Fruit fly (Drosophila melanogaster): ENCODE measurements around the gene pasi1.

The pasi1 gene

dm6 chr3R:17763088-17763487 is 31.8 kb upstream of the pasi1 start, which contains the start of gene TyrR:
TyrR (minus strand) TSS chr3R:17763188.
- peak; percentile 24 for TF ChIP-seq Med (GFP tag)

dm6 chr3R:17773893-17774292 is 21.0 kb upstream of the pasi1 start:
- TF ChIP-seq sna (GFP tag; IDR thresholded peaks at IDR 0.05; ENCODE audit: partially characterized antibody): no peak
- peak; percentile 64 for TF ChIP-seq Hr39 (optimal IDR thresholded peaks at IDR 0.05)
- TF ChIP-seq CG12391 (tag; optimal IDR thresholded peaks at IDR 0.05): no peak
- TF ChIP-seq CG15073 (GFP tag; optimal IDR thresholded peaks at IDR 0.05): no peak
- 0 out of 3 replicates have a peak, but pooled peaks have one; percentile 11 for TF ChIP-seq sr (GFP tag; IDR thresholded peaks at IDR 0.05)
- TF ChIP-seq HLHmδ (GFP tag; optimal IDR thresholded peaks at IDR 0.05): no peak

DNA sequence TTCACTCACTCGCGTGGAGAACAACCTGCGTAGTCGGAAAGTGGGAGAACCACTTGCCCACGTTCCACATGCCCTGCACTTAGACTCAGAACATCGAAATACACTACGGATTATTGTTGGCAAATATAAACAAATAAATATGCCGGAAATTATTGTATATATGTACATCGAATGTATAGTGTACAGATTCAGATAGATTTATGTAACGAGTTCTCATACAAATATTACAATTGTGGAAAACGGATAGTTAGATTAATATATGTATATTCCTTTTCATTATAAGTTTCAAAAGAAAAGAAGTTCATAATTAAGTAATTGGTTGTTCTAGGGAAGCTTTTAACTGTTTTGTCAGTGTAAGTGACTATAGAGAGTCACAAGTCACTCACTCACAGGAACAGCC is 20.3 kb upstream of the pasi1 start:
- TF ChIP-seq TFAM (GFP tag; optimal IDR thresholded peaks at IDR 0.05): no peak

- TF ChIP-seq sisA (GFP tag; IDR thresholded peaks at IDR 0.05) (no peak), crol (GFP tag; IDR thresholded peaks at IDR 0.05) (peak; percentile 64), Bgb (GFP tag; IDR thresholded peaks at IDR 0.05; ENCODE audit: partially characterized antibody) (peak; percentile 20; the same call in 1 of the 2 replicates), ewg (GFP tag; optimal IDR thresholded peaks at IDR 0.05) (peak; percentile 25), CG34422 (GFP tag; IDR thresholded peaks at IDR 0.05) (0 out of 3 replicates have a peak, but pooled peaks have one; percentile 12), Deaf1 (tag; optimal IDR thresholded peaks at IDR 0.05) (no peak), Sox102F (GFP tag; optimal IDR thresholded peaks at IDR 0.05) (no peak), CG32767 (GFP tag; IDR thresholded peaks at IDR 0.05) (peak; percentile 50; the same call in 1 of the 2 replicates), Meics (GFP tag; optimal IDR thresholded peaks at IDR 0.05) (no peak), pfk (GFP tag; optimal IDR thresholded peaks at IDR 0.05) (peak; percentile 64), MBD-R2 (GFP tag; IDR thresholded peaks at IDR 0.05) (peak; percentile 20; the same call in 1 of the 2 replicates), pzg (GFP tag; optimal IDR thresholded peaks at IDR 0.05) (no peak), CG8765 (GFP tag; IDR thresholded peaks at IDR 0.05) (no peak), ranshi (GFP tag; IDR thresholded peaks at IDR 0.05) (0 out of 2 replicates have a peak, but pooled peaks have one; percentile 6), kay (GFP tag; optimal IDR thresholded peaks at IDR 0.05) (no peak), CG10959 (GFP tag; IDR thresholded peaks at IDR 0.05) (0 out of 2 replicates have a peak, but pooled peaks have one; percentile 7), sqz (GFP tag; optimal IDR thresholded peaks at IDR 0.05) (no peak), Med (GFP tag) (peak; percentile 61), nerfin-1 (tag; optimal IDR thresholded peaks at IDR 0.05) (peak; percentile 84), CG9215 (GFP tag; IDR thresholded peaks at IDR 0.05) (no peak), Rfx (GFP tag; IDR thresholded peaks at IDR 0.05) (peak; percentile 33; the same call in 1 of the 2 replicates), cwo (GFP tag; optimal IDR thresholded peaks at IDR 0.05) (peak; percentile 43), phol (tag; optimal IDR thresholded peaks at IDR 0.05) (no peak), lola (GFP tag; optimal IDR thresholded peaks at IDR 0.05) (no peak), CG18599 (GFP tag; optimal IDR thresholded peaks at IDR 0.05) (peak; percentile 13), so (GFP tag; IDR thresholded peaks at IDR 0.05) (no peak), Adf1 (GFP tag; IDR thresholded peaks at IDR 0.05) (peak; percentile 86), peb (GFP tag; IDR thresholded peaks at IDR 0.05) (no peak), sd (tag; optimal IDR thresholded peaks at IDR 0.05) (peak; percentile 88), z (GFP tag; IDR thresholded peaks at IDR 0.05) (peak; percentile 69; the same call in 2 of the 3 replicates), bbx (GFP tag; IDR thresholded peaks at IDR 0.05; ENCODE audit: partially characterized antibody) (peak; percentile 34; the same call in 1 of the 2 replicates), CG7372 (GFP tag; IDR thresholded peaks at IDR 0.05) (no peak), dati (GFP tag; IDR thresholded peaks at IDR 0.05) (no peak), row (GFP tag; IDR thresholded peaks at IDR 0.05) (peak; percentile 26; the same call in 1 of the 3 replicates), CG10543 (GFP tag; optimal IDR thresholded peaks at IDR 0.05) (peak; percentile 5), CG12155 (GFP tag; optimal IDR thresholded peaks at IDR 0.05) (no peak), mirr (GFP tag; optimal IDR thresholded peaks at IDR 0.05) (no peak), yki (optimal IDR thresholded peaks at IDR 0.05) (peak; percentile 22)
Observed at dm6 chr3R:17776104-17776589, 18.7 kb upstream of the pasi1 start.

All from whole organism, embryonic.